Comparison of ENCODE assay signal across 1 fruit fly cellular context in the genomic region with DNA sequence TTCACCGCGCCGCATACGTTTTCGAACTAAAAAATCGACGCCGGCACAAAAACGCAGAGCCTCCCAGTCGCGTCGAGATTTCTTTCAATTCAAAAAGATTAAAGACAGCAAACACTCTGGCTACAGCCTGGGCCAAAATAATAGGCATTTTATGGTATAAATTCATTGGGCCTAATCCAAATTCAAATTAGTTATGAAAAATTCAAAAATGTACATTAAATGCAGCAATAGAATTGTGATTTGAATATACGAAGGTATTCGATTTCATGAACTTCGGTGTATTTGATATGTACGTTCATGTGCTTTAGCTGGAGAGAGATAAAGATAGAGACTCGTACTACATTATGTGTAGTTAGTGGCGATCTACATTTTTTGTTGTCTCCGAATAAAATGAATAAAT.
TF ChIP-seq lines count a peak whose summit lies in the region.

A gene (minus strand): TSS at position 35 of the 400 bp plus-strand sequence.

TF ChIP-seq in whole organism, embryonic, 481 proteins besides CTCF, POLR2A, EP300 and RAD21 (continued from another document and continues in another):
- no peak for TF ChIP-seq Dll (GFP tag; IDR thresholded peaks at IDR 0.05; lab: Robert Waterston, UW; ENCODE audit: partially characterized antibody)
- peak; percentile 88 for TF ChIP-seq ems (GFP tag; optimal IDR thresholded peaks at IDR 0.05; lab: Kevin White, UChicago)
- peak; percentile 77 for TF ChIP-seq CG3838 (GFP tag; optimal IDR thresholded peaks at IDR 0.05; lab: Kevin White, UChicago)
- TF ChIP-seq aop (GFP tag; IDR thresholded peaks at IDR 0.05; lab: Robert Waterston, UW) = 0 out of 2 replicates have a peak, but pooled peaks have one; percentile 48
- peak; percentile 70 for TF ChIP-seq exex (tag; optimal IDR thresholded peaks at IDR 0.05; lab: Kevin White, UChicago)
- peak; percentile 78 for TF ChIP-seq Fer2 (tag; optimal IDR thresholded peaks at IDR 0.05; lab: Kevin White, UChicago)
- TF ChIP-seq Ptx1 (GFP tag; IDR thresholded peaks at IDR 0.05; lab: Robert Waterston, UW) = peak; percentile 87
- peak; percentile 96 for TF ChIP-seq CG2678 (tag; optimal IDR thresholded peaks at IDR 0.05; lab: Kevin White, UChicago)
- TF ChIP-seq CG14667 (GFP tag; IDR thresholded peaks at IDR 0.05; lab: Robert Waterston, UW) = peak; percentile 78
- peak; percentile 97 for TF ChIP-seq CG18599 (GFP tag; optimal IDR thresholded peaks at IDR 0.05; lab: Kevin White, UChicago)
- peak; percentile 90 for TF ChIP-seq pho (GFP tag; optimal IDR thresholded peaks at IDR 0.05; lab: Kevin White, UChicago)
- peak; percentile 85 for TF ChIP-seq CG4820 (GFP tag; optimal IDR thresholded peaks at IDR 0.05; lab: Kevin White, UChicago)
- TF ChIP-seq fd102C (GFP tag; optimal IDR thresholded peaks at IDR 0.05; lab: Kevin White, UChicago) = no peak
- TF ChIP-seq CG10366 (GFP tag; IDR thresholded peaks at IDR 0.05; lab: Robert Waterston, UW) = peak; percentile 89
- peak; percentile 82 for TF ChIP-seq B-H1 (GFP tag; IDR thresholded peaks at IDR 0.05; lab: Robert Waterston, UW)
- no peak for TF ChIP-seq HLHmδ (GFP tag; optimal IDR thresholded peaks at IDR 0.05; lab: Kevin White, UChicago)
- peak; percentile 87 for TF ChIP-seq row (GFP tag; IDR thresholded peaks at IDR 0.05; lab: Robert Waterston, UW)
- peak; percentile 92 for TF ChIP-seq BtbVII (GFP tag; optimal IDR thresholded peaks at IDR 0.05; lab: Kevin White, UChicago)
- peak; percentile 61 for TF ChIP-seq CG2202 (tag; optimal IDR thresholded peaks at IDR 0.05; lab: Kevin White, UChicago)
- peak; percentile 84 for TF ChIP-seq odd (GFP tag; optimal IDR thresholded peaks at IDR 0.05; lab: Kevin White, UChicago)
- TF ChIP-seq tgo (GFP tag; IDR thresholded peaks at IDR 0.05; lab: Robert Waterston, UW) = peak; percentile 87
- TF ChIP-seq CG12942 (GFP tag; optimal IDR thresholded peaks at IDR 0.05; lab: Kevin White, UChicago) = peak; percentile 80
- peak; percentile 70 for TF ChIP-seq CG18764 (GFP tag; optimal IDR thresholded peaks at IDR 0.05; lab: Kevin White, UChicago)
- no peak for TF ChIP-seq br (optimal IDR thresholded peaks at IDR 0.05; lab: Kevin White, UChicago)
- TF ChIP-seq CG10147 (GFP tag; optimal IDR thresholded peaks at IDR 0.05; lab: Kevin White, UChicago) = peak; percentile 88
- no peak for TF ChIP-seq CG7745 (tag; optimal IDR thresholded peaks at IDR 0.05; lab: Kevin White, UChicago)
- peak; percentile 82 for TF ChIP-seq CG6683 (GFP tag; optimal IDR thresholded peaks at IDR 0.05; lab: Kevin White, UChicago)
- no peak for TF ChIP-seq CG6791 (GFP tag; IDR thresholded peaks at IDR 0.05; lab: Robert Waterston, UW; ENCODE audit: partially characterized antibody)
- peak; percentile 65 for TF ChIP-seq Poxn (GFP tag; IDR thresholded peaks at IDR 0.05; lab: Robert Waterston, UW)
- TF ChIP-seq CG13296 (GFP tag; optimal IDR thresholded peaks at IDR 0.05; lab: Kevin White, UChicago) = peak; percentile 91
- peak; percentile 96 for TF ChIP-seq Fer1 (GFP tag; optimal IDR thresholded peaks at IDR 0.05; lab: Kevin White, UChicago)
- TF ChIP-seq tup (GFP tag; optimal IDR thresholded peaks at IDR 0.05; lab: Kevin White, UChicago) = peak; percentile 86
- peak; percentile 85 for TF ChIP-seq gcm (GFP tag; optimal IDR thresholded peaks at IDR 0.05; lab: Kevin White, UChicago)
- peak; percentile 69 to 88 for TF ChIP-seq bsh (GFP tag; optimal IDR thresholded peaks at IDR 0.05; lab: Kevin White, UChicago)
- peak; percentile 77 for TF ChIP-seq CG1792 (GFP tag; optimal IDR thresholded peaks at IDR 0.05; lab: Kevin White, UChicago)
- no peak for TF ChIP-seq hbn (GFP tag; IDR thresholded peaks at IDR 0.05; lab: Robert Waterston, UW; ENCODE audit: partially characterized antibody)
- peak; percentile 71 for TF ChIP-seq CG8281 (tag; optimal IDR thresholded peaks at IDR 0.05; lab: Kevin White, UChicago)
- TF ChIP-seq CG8478 (optimal IDR thresholded peaks at IDR 0.05; lab: Kevin White, UChicago) = no peak
- TF ChIP-seq Camta (GFP tag; optimal IDR thresholded peaks at IDR 0.05; lab: Kevin White, UChicago) = peak; percentile 84
- TF ChIP-seq CG9609 (GFP tag; optimal IDR thresholded peaks at IDR 0.05; lab: Kevin White, UChicago) = peak; percentile 86
- peak; percentile 94 for TF ChIP-seq CG7786 (GFP tag; optimal IDR thresholded peaks at IDR 0.05; lab: Kevin White, UChicago)
- TF ChIP-seq Side (GFP tag; optimal IDR thresholded peaks at IDR 0.05; lab: Kevin White, UChicago) = peak; percentile 87
- peak; percentile 76 for TF ChIP-seq Atf-2 (GFP tag; optimal IDR thresholded peaks at IDR 0.05; lab: Kevin White, UChicago)
- TF ChIP-seq CG11695 (GFP tag; IDR thresholded peaks at IDR 0.05; lab: Robert Waterston, UW) = peak; percentile 94
- TF ChIP-seq ato (GFP tag; IDR thresholded peaks at IDR 0.05; lab: Robert Waterston, UW; ENCODE audit: partially characterized antibody) = no peak
- TF ChIP-seq pb (GFP tag; optimal IDR thresholded peaks at IDR 0.05; lab: Kevin White, UChicago) = peak; percentile 81
- TF ChIP-seq CG10462 (GFP tag; optimal IDR thresholded peaks at IDR 0.05; lab: Kevin White, UChicago) = peak; percentile 56
- TF ChIP-seq Lhr (GFP tag; optimal IDR thresholded peaks at IDR 0.05; lab: Kevin White, UChicago) = peak; percentile 50
- peak; percentile 50 for TF ChIP-seq CG2116 (GFP tag; optimal IDR thresholded peaks at IDR 0.05; lab: Kevin White, UChicago)
- TF ChIP-seq al (GFP tag; IDR thresholded peaks at IDR 0.05; lab: Robert Waterston, UW) = peak; percentile 78
- TF ChIP-seq chn (GFP tag; optimal IDR thresholded peaks at IDR 0.05; lab: Kevin White, UChicago) = peak; percentile 73
- TF ChIP-seq mld (GFP tag; IDR thresholded peaks at IDR 0.05; lab: Robert Waterston, UW; ENCODE audit: partially characterized antibody) = no peak
- TF ChIP-seq ab (GFP tag; optimal IDR thresholded peaks at IDR 0.05; lab: Kevin White, UChicago) = peak; percentile 46
- TF ChIP-seq fd64A (GFP tag; optimal IDR thresholded peaks at IDR 0.05; lab: Kevin White, UChicago) = peak; percentile 49
- TF ChIP-seq GATAe (GFP tag; conservative IDR thresholded peaks at IDR 0.05; lab: Robert Waterston, UW) = peak; percentile 76
- TF ChIP-seq Atf6 (GFP tag; IDR thresholded peaks at IDR 0.05; lab: Robert Waterston, UW) = peak; percentile 94
- peak; percentile 83 for TF ChIP-seq Taf1 (GFP tag; IDR thresholded peaks at IDR 0.05; lab: Robert Waterston, UW)
- peak; percentile 16 for TF ChIP-seq Sry-β (GFP tag; optimal IDR thresholded peaks at IDR 0.05; lab: Kevin White, UChicago)
- peak; percentile 88 for TF ChIP-seq gce (GFP tag; IDR thresholded peaks at IDR 0.05; lab: Robert Waterston, UW)
- peak; percentile 81 for TF ChIP-seq Rx (GFP tag; IDR thresholded peaks at IDR 0.05; lab: Robert Waterston, UW)
- TF ChIP-seq CG17912 (GFP tag; optimal IDR thresholded peaks at IDR 0.05; lab: Kevin White, UChicago) = no peak
- TF ChIP-seq Mes4 (GFP tag; optimal IDR thresholded peaks at IDR 0.05; lab: Kevin White, UChicago) = peak; percentile 76
- TF ChIP-seq her (GFP tag; optimal IDR thresholded peaks at IDR 0.05; lab: Kevin White, UChicago) = peak; percentile 90
- peak; percentile 28 for TF ChIP-seq HmgD (GFP tag; optimal IDR thresholded peaks at IDR 0.05; lab: Kevin White, UChicago)
- TF ChIP-seq Dek (tag; optimal IDR thresholded peaks at IDR 0.05; lab: Kevin White, UChicago) = peak; percentile 92
- no peak for TF ChIP-seq hkb (optimal IDR thresholded peaks at IDR 0.05; lab: Kevin White, UChicago)
- TF ChIP-seq hkb (GFP tag; IDR thresholded peaks at IDR 0.05; lab: Robert Waterston, UW) = peak; percentile 96
- no peak for TF ChIP-seq Bgb (GFP tag; IDR thresholded peaks at IDR 0.05; lab: Robert Waterston, UW; ENCODE audit: partially characterized antibody)
- TF ChIP-seq CG11560 (tag; IDR thresholded peaks at IDR 0.05; lab: Robert Waterston, UW) = peak; percentile 71; the same call in 2 of the 3 replicates
- peak; percentile 86 for TF ChIP-seq az2 (GFP tag; optimal IDR thresholded peaks at IDR 0.05; lab: Kevin White, UChicago)
- no peak for TF ChIP-seq CG10431 (GFP tag; optimal IDR thresholded peaks at IDR 0.05; lab: Kevin White, UChicago)
- peak; percentile 56; the same call in 1 of the 2 replicates for TF ChIP-seq klu (GFP tag; IDR thresholded peaks at IDR 0.05; lab: Robert Waterston, UW)
- TF ChIP-seq CG11504 (tag; optimal IDR thresholded peaks at IDR 0.05; lab: Kevin White, UChicago) = peak; percentile 92
- peak; percentile 89 for TF ChIP-seq stc (GFP tag; IDR thresholded peaks at IDR 0.05; lab: Robert Waterston, UW)
- peak; percentile 83 for TF ChIP-seq CG7372 (GFP tag; IDR thresholded peaks at IDR 0.05; lab: Robert Waterston, UW)
- peak; percentile 61 for TF ChIP-seq CG4707 (GFP tag; optimal IDR thresholded peaks at IDR 0.05; lab: Kevin White, UChicago)
- TF ChIP-seq CG10959 (GFP tag; IDR thresholded peaks at IDR 0.05; lab: Robert Waterston, UW) = peak; percentile 58; the same call in 1 of the 2 replicates
- peak; percentile 93 for TF ChIP-seq slbo (GFP tag; IDR thresholded peaks at IDR 0.05; lab: Robert Waterston, UW)
- peak; percentile 50 for TF ChIP-seq psq (GFP tag; optimal IDR thresholded peaks at IDR 0.05; lab: Kevin White, UChicago)
- TF ChIP-seq mam (GFP tag; optimal IDR thresholded peaks at IDR 0.05; lab: Kevin White, UChicago) = peak; percentile 92
- peak; percentile 84 for TF ChIP-seq phol (tag; optimal IDR thresholded peaks at IDR 0.05; lab: Kevin White, UChicago)
- TF ChIP-seq CG10565 (GFP tag; optimal IDR thresholded peaks at IDR 0.05; lab: Kevin White, UChicago) = no peak
- peak; percentile 90 for TF ChIP-seq CoRest (tag; optimal IDR thresholded peaks at IDR 0.05; lab: Kevin White, UChicago)
- peak; percentile 84 for TF ChIP-seq maf-S (GFP tag; optimal IDR thresholded peaks at IDR 0.05; lab: Kevin White, UChicago)
- TF ChIP-seq CG31224 (GFP tag; IDR thresholded peaks at IDR 0.05; lab: Robert Waterston, UW) = peak; percentile 83
- TF ChIP-seq CG6254 (GFP tag; optimal IDR thresholded peaks at IDR 0.05; lab: Kevin White, UChicago) = peak; percentile 67
- no peak for TF ChIP-seq hb (GFP tag; IDR thresholded peaks at IDR 0.05; lab: Robert Waterston, UW; ENCODE audit: partially characterized antibody)
- peak; percentile 87 for TF ChIP-seq CG15011 (GFP tag; optimal IDR thresholded peaks at IDR 0.05; lab: Kevin White, UChicago)
- TF ChIP-seq luna (GFP tag; optimal IDR thresholded peaks at IDR 0.05; lab: Kevin White, UChicago) = peak; percentile 84
- peak; percentile 76 for TF ChIP-seq CG5180 (GFP tag; optimal IDR thresholded peaks at IDR 0.05; lab: Kevin White, UChicago)
- peak; percentile 91 for TF ChIP-seq CG6854 (GFP tag; optimal IDR thresholded peaks at IDR 0.05; lab: Kevin White, UChicago)
- peak; percentile 64 for TF ChIP-seq mirr (GFP tag; optimal IDR thresholded peaks at IDR 0.05; lab: Kevin White, UChicago)
- TF ChIP-seq Tbp (GFP tag; optimal IDR thresholded peaks at IDR 0.05; lab: Kevin White, UChicago) = no peak
- TF ChIP-seq CG31365 (tag; optimal IDR thresholded peaks at IDR 0.05; lab: Kevin White, UChicago) = peak; percentile 84
- peak; percentile 68 for TF ChIP-seq danr (GFP tag; IDR thresholded peaks at IDR 0.05; lab: Robert Waterston, UW)
- peak; percentile 92 for TF ChIP-seq chm (GFP tag; IDR thresholded peaks at IDR 0.05; lab: Robert Waterston, UW)
- peak; percentile 63 for TF ChIP-seq CG12236 (GFP tag; optimal IDR thresholded peaks at IDR 0.05; lab: Kevin White, UChicago)
- peak; percentile 86 for TF ChIP-seq tio (GFP tag; optimal IDR thresholded peaks at IDR 0.05; lab: Kevin White, UChicago)
- peak; percentile 80 for TF ChIP-seq gcm2 (GFP tag; optimal IDR thresholded peaks at IDR 0.05; lab: Kevin White, UChicago)
- TF ChIP-seq salm (tag; optimal IDR thresholded peaks at IDR 0.05; lab: Kevin White, UChicago) = peak; percentile 91
- TF ChIP-seq vfl (GFP tag; optimal IDR thresholded peaks at IDR 0.05; lab: Kevin White, UChicago) = peak; percentile 83
- TF ChIP-seq CG9932 (GFP tag; IDR thresholded peaks at IDR 0.05; lab: Robert Waterston, UW) = peak; percentile 86
- peak; percentile 71 for TF ChIP-seq ewg (GFP tag; optimal IDR thresholded peaks at IDR 0.05; lab: Kevin White, UChicago)
- TF ChIP-seq gfzf (GFP tag; optimal IDR thresholded peaks at IDR 0.05; lab: Kevin White, UChicago) = no peak
- peak; percentile 97 for TF ChIP-seq CG12769 (tag; optimal IDR thresholded peaks at IDR 0.05; lab: Kevin White, UChicago)
- peak; percentile 89 for TF ChIP-seq Dbx (GFP tag; IDR thresholded peaks at IDR 0.05; lab: Robert Waterston, UW)
- TF ChIP-seq CG17361 (GFP tag; IDR thresholded peaks at IDR 0.05; lab: Robert Waterston, UW) = peak; percentile 87
- TF ChIP-seq CG10979 (tag; optimal IDR thresholded peaks at IDR 0.05; lab: Kevin White, UChicago) = peak; percentile 78
- peak; percentile 85 for TF ChIP-seq tx (GFP tag; optimal IDR thresholded peaks at IDR 0.05; lab: Kevin White, UChicago)
- TF ChIP-seq Eip74EF (GFP tag; optimal IDR thresholded peaks at IDR 0.05; lab: Kevin White, UChicago) = peak in 1 of 2 experiments; percentile 85
- peak; percentile 92 for TF ChIP-seq so (GFP tag; IDR thresholded peaks at IDR 0.05; lab: Robert Waterston, UW)
- TF ChIP-seq caup (GFP tag; optimal IDR thresholded peaks at IDR 0.05; lab: Kevin White, UChicago; ENCODE audit: severe bottlenecking) = peak; percentile 93
- TF ChIP-seq gro (GFP tag; optimal IDR thresholded peaks at IDR 0.05; lab: Kevin White, UChicago) = peak; percentile 94
- peak; percentile 87 for TF ChIP-seq ap (GFP tag; IDR thresholded peaks at IDR 0.05; lab: Robert Waterston, UW)
- TF ChIP-seq CG3281 (GFP tag; optimal IDR thresholded peaks at IDR 0.05; lab: Kevin White, UChicago) = peak; percentile 93
- no peak for TF ChIP-seq Dip2 (GFP tag; IDR thresholded peaks at IDR 0.05; lab: Robert Waterston, UW)
- TF ChIP-seq Max (GFP tag; optimal IDR thresholded peaks at IDR 0.05; lab: Kevin White, UChicago) = peak; percentile 87
- TF ChIP-seq CG1233 (GFP tag; optimal IDR thresholded peaks at IDR 0.05; lab: Kevin White, UChicago) = peak; percentile 87
- TF ChIP-seq CG9876 (GFP tag; optimal IDR thresholded peaks at IDR 0.05; lab: Kevin White, UChicago) = peak; percentile 79
- TF ChIP-seq CG5245 (GFP tag; optimal IDR thresholded peaks at IDR 0.05; lab: Kevin White, UChicago) = peak; percentile 79
- TF ChIP-seq CG8924 (tag; optimal IDR thresholded peaks at IDR 0.05; lab: Kevin White, UChicago) = peak; percentile 93
- TF ChIP-seq CG12391 (tag; optimal IDR thresholded peaks at IDR 0.05; lab: Kevin White, UChicago) = peak; percentile 93
- TF ChIP-seq CG33557 (GFP tag; optimal IDR thresholded peaks at IDR 0.05; lab: Kevin White, UChicago) = no peak
- peak; percentile 99 for TF ChIP-seq Med (GFP tag; lab: Kevin White, UChicago)
- TF ChIP-seq CG30431 (GFP tag; optimal IDR thresholded peaks at IDR 0.05; lab: Kevin White, UChicago) = peak; percentile 61
- TF ChIP-seq fru (optimal IDR thresholded peaks at IDR 0.05; lab: Kevin White, UChicago) = no peak
- peak; percentile 95 for TF ChIP-seq Hmr (GFP tag; optimal IDR thresholded peaks at IDR 0.05; lab: Kevin White, UChicago)
